Worm (Caenorhabditis elegans): ENCODE data around the gene Y73B6BL.289.

Gene Y73B6BL.289

DNA sequence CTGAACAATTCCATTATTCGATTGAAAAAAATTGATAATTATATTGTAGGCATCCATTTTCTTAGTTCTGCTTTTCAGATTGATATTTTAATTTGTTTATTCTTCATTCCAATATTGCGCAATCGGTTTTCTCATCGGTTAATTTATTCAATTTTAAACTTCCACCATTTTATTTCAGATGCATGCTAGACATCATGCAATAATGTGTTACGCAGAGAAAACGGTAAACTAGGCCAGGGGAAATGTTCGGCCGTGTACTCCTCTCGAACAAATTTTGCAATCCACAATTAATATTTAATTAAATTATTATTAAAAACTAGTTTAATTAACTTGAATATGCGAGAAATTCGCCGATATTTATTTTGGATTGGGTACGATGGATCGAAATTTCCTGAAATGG is 25.6 kb upstream of the Y73B6BL.289 start, which contains the start of gene Y73B6BL.29 (continued):
- peak; percentile 94 for TF ChIP-seq lin-54 (GFP tag; optimal IDR thresholded peaks at IDR 0.05)
- TF ChIP-seq somi-1 (GFP tag; optimal IDR thresholded peaks at IDR 0.05), result peak; percentile 35
- peak; percentile 61 for TF ChIP-seq F52B5.7 (tag; optimal IDR thresholded peaks at IDR 0.05)
- no peak for TF ChIP-seq aptf-3 (GFP tag; IDR thresholded peaks at IDR 0.05)
- peak; percentile 46 for TF ChIP-seq zim-3 (tag; optimal IDR thresholded peaks at IDR 0.05)
- no peak for TF ChIP-seq nfya-2 (GFP tag; IDR thresholded peaks at IDR 0.05)
- peak; percentile 84 for TF ChIP-seq Y53G8AR.9 (GFP tag; conservative IDR thresholded peaks at IDR 0.05)
- TF ChIP-seq athp-1 (tag; optimal IDR thresholded peaks at IDR 0.05), result peak; percentile 39
- TF ChIP-seq hlh-26 (GFP tag; conservative IDR thresholded peaks at IDR 0.05), result no peak
- peak; percentile 49 for TF ChIP-seq ztf-18 (tag; optimal IDR thresholded peaks at IDR 0.05)
- TF ChIP-seq nhr-90 (tag; optimal IDR thresholded peaks at IDR 0.05), result no peak
- no peak for TF ChIP-seq egl-44 (GFP tag; IDR thresholded peaks at IDR 0.05)
- TF ChIP-seq zfh-2 (GFP tag; conservative IDR thresholded peaks at IDR 0.05), result no peak
- TF ChIP-seq rcor-1 (GFP tag; IDR thresholded peaks at IDR 0.05), result peak; percentile 83
- TF ChIP-seq nfya-1 (tag; optimal IDR thresholded peaks at IDR 0.05; ENCODE audit: borderline replicate concordance, insufficient read depth), result no peak
- TF ChIP-seq xnd-1 (tag; optimal IDR thresholded peaks at IDR 0.05), result no peak
- no peak for TF ChIP-seq ets-4 (GFP tag; optimal IDR thresholded peaks at IDR 0.05)
- TF ChIP-seq lag-1 (GFP tag; IDR thresholded peaks at IDR 0.05), result no peak
- TF ChIP-seq ztf-6 (GFP tag; IDR thresholded peaks at IDR 0.05), result 0 out of 2 replicates have a peak, but pooled peaks have one; percentile 14
- TF ChIP-seq T07F8.4 (tag; optimal IDR thresholded peaks at IDR 0.05), result no peak
- peak; percentile 77 for TF ChIP-seq F33H1.4 (GFP tag; IDR thresholded peaks at IDR 0.05)
- no peak for TF ChIP-seq mes-4 (tag; optimal IDR thresholded peaks at IDR 0.05)
- TF ChIP-seq fkh-3 (tag; optimal IDR thresholded peaks at IDR 0.05), result no peak
- TF ChIP-seq ztf-25 (GFP tag; IDR thresholded peaks at IDR 0.05), result peak; percentile 78
- TF ChIP-seq B0336.3 (GFP tag; IDR thresholded peaks at IDR 0.05), result 0 out of 2 replicates have a peak, but pooled peaks have one; percentile 35
- no peak for TF ChIP-seq let-526 (GFP tag; IDR thresholded peaks at IDR 0.05)
- no peak for TF ChIP-seq ama-1 (optimal IDR thresholded peaks at IDR 0.05)
- TF ChIP-seq ama-1 (GFP tag; optimal IDR thresholded peaks at IDR 0.05), result peak in 1 of 2 experiments; percentile 69
- peak; percentile 74 for TF ChIP-seq efl-1 (GFP tag; optimal IDR thresholded peaks at IDR 0.05)
- peak; percentile 69 to 87 for TF ChIP-seq rec-8 (tag; optimal IDR thresholded peaks at IDR 0.05)
- no peak for TF ChIP-seq ceh-79 (tag; optimal IDR thresholded peaks at IDR 0.05)
- TF ChIP-seq aptf-2 (GFP tag; conservative IDR thresholded peaks at IDR 0.05), result peak; percentile 72
- TF ChIP-seq dpl-1 (GFP tag; optimal IDR thresholded peaks at IDR 0.05), result peak; percentile 80
- no peak for TF ChIP-seq nhr-120 (GFP tag; IDR thresholded peaks at IDR 0.05)
- peak; percentile 39 for TF ChIP-seq attf-5 (GFP tag; optimal IDR thresholded peaks at IDR 0.05)
- TF ChIP-seq Y53F4B.3 (GFP tag; IDR thresholded peaks at IDR 0.05), result no peak
- peak; percentile 65 for TF ChIP-seq attf-6 (GFP tag; IDR thresholded peaks at IDR 0.05)

DNA sequence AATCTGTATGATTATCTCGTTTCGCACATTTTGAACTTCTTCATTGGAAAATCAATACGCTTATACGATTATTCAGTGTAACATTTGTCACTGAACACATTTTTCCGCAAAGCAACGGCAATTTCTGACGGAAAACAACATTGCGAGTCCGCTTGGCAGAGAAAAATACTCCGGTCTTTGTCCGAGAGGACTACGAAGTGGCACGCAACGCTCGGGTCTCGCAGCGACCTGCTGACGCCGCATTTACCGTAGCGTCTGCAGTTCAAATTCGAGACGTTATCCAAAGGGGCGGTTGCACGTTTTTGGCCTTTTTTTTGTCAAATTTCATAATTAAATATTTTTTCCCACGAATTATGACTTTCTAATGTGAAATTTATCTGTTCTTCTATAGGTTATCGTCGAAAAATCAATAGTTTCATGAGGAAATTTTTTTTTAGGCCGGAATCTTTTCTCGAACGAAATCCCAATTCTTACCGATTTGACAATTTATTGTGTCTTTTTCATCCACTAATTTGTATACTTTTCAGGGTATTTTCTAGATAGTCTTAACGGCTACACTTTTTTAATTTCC is 23.6 kb upstream of the Y73B6BL.289 start, which contains the start of gene sqd-1:
Gene sqd-1 (plus strand): TSS at position 521 of the 571 bp plus-strand sequence.
- TF ChIP-seq lin-40 (tag; optimal IDR thresholded peaks at IDR 0.05) (peak; percentile 96), Y67H2A.10 (GFP tag; conservative IDR thresholded peaks at IDR 0.05) (peak; percentile 84), mxl-1 (tag; optimal IDR thresholded peaks at IDR 0.05) (no peak), let-607 (tag; optimal IDR thresholded peaks at IDR 0.05) (peak; percentile 84 to 93), egrh-3 (GFP tag; IDR thresholded peaks at IDR 0.05) (peak; percentile 57; the same call in 1 of the 2 replicates), pbrm-1 (GFP tag; IDR thresholded peaks at IDR 0.05) (peak; percentile 96), C17E4.6 (GFP tag; IDR thresholded peaks at IDR 0.05) (peak; percentile 92), K12H6.12 (tag; optimal IDR thresholded peaks at IDR 0.05) (peak; percentile 91), Y53G8AR.9 (GFP tag; conservative IDR thresholded peaks at IDR 0.05) (peak; percentile 96), B0336.3 (GFP tag; IDR thresholded peaks at IDR 0.05) (peak; percentile 93), nfyb-1 (GFP tag; IDR thresholded peaks at IDR 0.05) (peak; percentile 96), tbp1 (GFP tag; optimal IDR thresholded peaks at IDR 0.05) (peak; percentile 75), snpc-4 (GFP tag; optimal IDR thresholded peaks at IDR 0.05) (peak; percentile 79), snpc-4 (tag; optimal IDR thresholded peaks at IDR 0.05) (peak; percentile 83 to 91 (median 86)), fkh-3 (tag; optimal IDR thresholded peaks at IDR 0.05) (no peak), B0019.2 (GFP tag; conservative IDR thresholded peaks at IDR 0.05) (peak; percentile 57; the same call in 1 of the 2 replicates)
